Worm (Caenorhabditis elegans) whole organism, L4/young adult: ENCODE measurements around the gene smk-1.

Experiments
- W03F9.2 ChIP-seq: fragments of 150-350 bp; optimal IDR thresholded peaks from 2 replicates; lab custom pipeline; 2014; ENCODE audit warnings: missing biosample characterization, missing genetic modification characterization
- dao-5 ChIP-seq: sonication (generic microtip); optimal IDR thresholded peaks from 2 replicates; lab custom pipeline; 2016; ENCODE audit warnings: missing genotype, missing genetic modification characterization, moderate library complexity, missing compliant biosample characterization
- him-1 ChIP-seq: sonication (generic microtip); optimal IDR thresholded peaks from 2 replicates; lab custom pipeline; 2016; ENCODE audit warnings: missing genotype, missing genetic modification reagents, missing genetic modification characterization, missing compliant biosample characterization

- no peak for TF ChIP-seq him-1 (tag; lab: Kevin White, UChicago)
- no peak for TF ChIP-seq dao-5 (tag; lab: Kevin White, UChicago)
- TF ChIP-seq W03F9.2: no peak
Measured at ce11 chrV:8653080-8653821, 45.7 kb downstream of the smk-1 start.
